Worm (Caenorhabditis elegans): ENCODE data around the gene srb-19.

The srb-19 gene

DNA sequence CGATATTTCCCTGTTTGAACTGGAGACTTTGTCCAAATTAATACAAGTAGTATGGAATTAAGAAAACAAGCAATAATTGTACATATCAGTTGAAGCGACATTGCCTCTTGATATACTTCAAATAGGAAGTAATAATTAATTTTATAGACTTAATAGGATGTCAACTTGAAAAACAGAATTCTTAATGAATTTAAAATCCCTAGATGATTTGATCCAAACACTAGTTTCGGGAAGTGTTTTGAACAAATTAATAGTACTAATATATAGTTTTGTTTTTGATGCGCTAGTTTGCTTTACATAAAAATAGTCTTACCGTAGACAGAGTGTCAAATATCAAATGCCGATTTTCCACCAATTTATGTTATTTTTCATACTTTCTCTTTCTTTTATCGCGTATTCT lies 41.6 kb downstream of the srb-19 start, which contains the start of gene str-190:
TSS of gene str-190 (minus strand) at position 101 of the 400 bp plus-strand sequence.
- no peak for TF ChIP-seq unc-62 (GFP tag; optimal IDR thresholded peaks at IDR 0.05)

DNA sequence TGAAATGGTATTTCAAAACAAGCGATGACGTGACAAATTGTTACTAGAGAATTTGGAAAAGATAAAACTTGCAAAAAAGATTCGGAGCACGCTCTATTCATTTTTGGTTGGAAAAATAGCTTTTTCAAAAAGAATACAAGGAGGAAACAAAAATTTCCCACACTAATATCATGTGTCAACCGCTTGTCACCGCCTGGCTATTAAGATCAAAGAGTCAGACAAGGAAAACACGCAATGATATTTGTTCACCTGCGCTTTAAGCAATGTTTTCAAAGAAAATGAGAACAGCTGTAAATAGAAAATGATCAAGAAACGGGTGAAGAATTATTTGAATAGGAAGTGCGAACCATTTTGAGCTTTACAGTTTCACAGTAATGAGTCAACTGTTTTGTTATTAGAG lies 43.2 kb downstream of the srb-19 start, which contains the start of gene srh-125:
TSS of gene srh-125 (minus strand) at position 101 of the 400 bp plus-strand sequence.
- no peak for TF ChIP-seq unc-62 (GFP tag; optimal IDR thresholded peaks at IDR 0.05)

DNA sequence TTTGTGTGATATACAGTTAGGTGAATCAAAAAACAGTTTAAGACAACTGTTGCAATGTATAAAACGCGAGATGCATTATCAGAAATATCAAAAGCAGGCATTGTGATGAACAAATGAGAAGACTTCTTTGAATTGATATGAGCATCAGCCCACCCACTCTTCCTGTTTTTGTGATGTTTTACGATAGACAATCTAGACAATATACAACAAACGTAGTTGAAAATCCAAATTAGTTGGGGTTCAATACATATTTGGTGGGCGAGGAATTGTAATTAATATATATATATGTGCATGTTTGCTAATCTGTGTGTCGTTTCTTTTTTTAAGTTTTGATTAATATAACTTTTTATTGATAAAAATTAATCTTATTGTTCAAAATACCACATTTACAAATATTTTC lies 47.2 kb downstream of the srb-19 start, which contains the start of gene str-28:
TSS of gene str-28 (minus strand) at position 101 of the 400 bp plus-strand sequence.
- no peak for TF ChIP-seq unc-62 (GFP tag; optimal IDR thresholded peaks at IDR 0.05)

Data from whole organism, dauer.